Worm (Caenorhabditis elegans): ENCODE measurements around the gene tax-6.
A peak's percentile ranks its signal among the peaks of the same experiment; 100 is the strongest.

The tax-6 gene

DNA sequence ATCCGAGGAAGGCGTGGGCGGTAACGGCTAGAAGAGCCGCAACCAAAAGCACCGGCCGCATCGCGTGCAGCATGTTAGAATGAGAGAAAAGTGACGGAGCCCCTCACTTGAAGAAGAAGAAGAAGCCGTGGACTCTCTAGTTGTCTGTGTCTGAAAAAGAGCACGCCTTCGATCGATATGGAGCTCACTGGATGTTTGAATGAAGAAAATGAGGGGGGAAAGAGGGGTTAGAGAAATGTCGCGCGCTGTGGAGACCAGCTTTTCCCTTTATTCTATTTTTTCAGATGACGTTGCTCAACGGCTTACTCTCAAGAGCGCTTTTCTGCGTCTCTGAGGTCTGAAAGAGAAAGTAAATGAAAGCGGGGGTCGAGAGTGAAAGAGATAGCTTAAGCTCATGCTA is 19.7 kb downstream of the tax-6 start, which contains the start of gene egl-21 (continued):
- TF ChIP-seq nhr-19 (GFP tag; conservative IDR thresholded peaks at IDR 0.05) (peak; percentile 15; the same call in 1 of the 2 replicates), mef-2 (tag; optimal IDR thresholded peaks at IDR 0.05) (peak; percentile 59), irx-1 (tag; optimal IDR thresholded peaks at IDR 0.05) (no peak), sox-4 (tag; optimal IDR thresholded peaks at IDR 0.05) (peak; percentile 23), tbx-2 (tag; optimal IDR thresholded peaks at IDR 0.05) (peak; percentile 63), nhr-84 (tag; optimal IDR thresholded peaks at IDR 0.05) (no peak), dsc-1 (tag; optimal IDR thresholded peaks at IDR 0.05) (peak; percentile 55), pax-3 (tag; optimal IDR thresholded peaks at IDR 0.05) (peak; percentile 60), fkh-8 (tag; optimal IDR thresholded peaks at IDR 0.05) (peak; percentile 95), nhr-85 (tag) (no peak), fos-1 (tag; optimal IDR thresholded peaks at IDR 0.05) (peak; percentile 14), zip-4 (GFP tag; optimal IDR thresholded peaks at IDR 0.05) (peak; percentile 7), C16A3.4 (tag; optimal IDR thresholded peaks at IDR 0.05) (peak; percentile 6), Y116A8C.19 (tag; optimal IDR thresholded peaks at IDR 0.05; ENCODE audit: borderline replicate concordance) (no peak), mdl-1 (tag; optimal IDR thresholded peaks at IDR 0.05) (no peak), ceh-82 (tag; optimal IDR thresholded peaks at IDR 0.05) (peak; percentile 35 to 65 (median 52))

DNA sequence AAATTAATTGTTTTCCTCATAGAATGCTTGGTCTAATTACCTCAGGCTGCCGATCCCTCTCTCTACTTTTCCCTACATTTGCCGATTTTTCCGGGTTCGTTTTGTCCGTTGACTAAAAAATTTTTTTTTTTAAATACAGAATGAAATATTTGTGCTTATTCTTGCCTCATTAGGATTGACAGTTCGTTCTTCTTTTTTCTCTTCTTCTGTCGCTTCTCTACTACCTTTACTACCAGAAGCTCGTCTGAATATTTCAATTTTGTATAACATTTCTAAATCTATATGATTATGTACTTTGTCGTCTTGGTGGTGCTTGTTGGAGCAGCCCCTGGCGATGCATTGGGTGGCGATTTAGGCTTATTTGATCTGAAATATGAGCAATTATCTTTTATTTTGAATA is 26.2 kb downstream of the tax-6 start:
- no peak for TF ChIP-seq isw-1 (GFP tag; IDR thresholded peaks at IDR 0.05)
- no peak for TF ChIP-seq ets-5 (GFP tag; IDR thresholded peaks at IDR 0.05)

DNA sequence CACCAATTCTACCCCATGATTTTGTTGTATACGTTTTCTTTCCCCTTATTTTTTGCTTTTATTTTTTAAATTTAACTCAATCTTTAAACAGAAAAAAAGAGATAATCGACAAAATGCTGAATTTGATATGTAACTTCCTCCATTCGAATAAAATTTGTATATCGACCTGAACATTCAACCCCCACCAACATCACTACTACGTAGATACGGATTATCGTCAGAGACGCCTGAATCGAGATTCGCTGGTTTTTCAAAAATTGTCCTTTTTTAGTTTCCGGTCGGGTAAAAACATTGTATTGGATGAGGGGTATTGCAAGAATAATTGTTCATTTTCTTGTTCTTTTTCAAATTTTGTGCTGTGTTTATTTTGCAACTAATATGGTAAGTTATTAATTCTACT is 28.9 kb downstream of the tax-6 start, which contains the start of gene bgnt-1.1:
TSS of gene bgnt-1.1 (plus strand) at position 301 of the 400 bp plus-strand sequence.
- no peak for TF ChIP-seq snu-23 (GFP tag; optimal IDR thresholded peaks at IDR 0.05)
- no peak for TF ChIP-seq fos-1 (tag; optimal IDR thresholded peaks at IDR 0.05)
- TF ChIP-seq ceh-82 (tag; optimal IDR thresholded peaks at IDR 0.05) = no peak
- no peak for TF ChIP-seq nhr-76 (tag; optimal IDR thresholded peaks at IDR 0.05)
- no peak for TF ChIP-seq ceh-90 (tag; optimal IDR thresholded peaks at IDR 0.05)
- no peak for TF ChIP-seq ama-1 (optimal IDR thresholded peaks at IDR 0.05)
- TF ChIP-seq efl-3 (GFP tag; optimal IDR thresholded peaks at IDR 0.05) = no peak
- no peak for TF ChIP-seq nhr-90 (tag; optimal IDR thresholded peaks at IDR 0.05; ENCODE audit: poor library complexity)
- no peak for TF ChIP-seq nhr-84 (tag; optimal IDR thresholded peaks at IDR 0.05)
- TF ChIP-seq efl-1 (optimal IDR thresholded peaks at IDR 0.05) = no peak
- no peak for TF ChIP-seq efl-1 (GFP tag; optimal IDR thresholded peaks at IDR 0.05 in 1 of 2)
- TF ChIP-seq ets-5 (GFP tag; IDR thresholded peaks at IDR 0.05) = no peak
- TF ChIP-seq C34B4.2 (tag; optimal IDR thresholded peaks at IDR 0.05) = no peak
- TF ChIP-seq nhr-12 (tag; optimal IDR thresholded peaks at IDR 0.05) = no peak
- TF ChIP-seq zip-4 (GFP tag; optimal IDR thresholded peaks at IDR 0.05) = no peak
- TF ChIP-seq sox-4 (tag; optimal IDR thresholded peaks at IDR 0.05) = no peak

DNA sequence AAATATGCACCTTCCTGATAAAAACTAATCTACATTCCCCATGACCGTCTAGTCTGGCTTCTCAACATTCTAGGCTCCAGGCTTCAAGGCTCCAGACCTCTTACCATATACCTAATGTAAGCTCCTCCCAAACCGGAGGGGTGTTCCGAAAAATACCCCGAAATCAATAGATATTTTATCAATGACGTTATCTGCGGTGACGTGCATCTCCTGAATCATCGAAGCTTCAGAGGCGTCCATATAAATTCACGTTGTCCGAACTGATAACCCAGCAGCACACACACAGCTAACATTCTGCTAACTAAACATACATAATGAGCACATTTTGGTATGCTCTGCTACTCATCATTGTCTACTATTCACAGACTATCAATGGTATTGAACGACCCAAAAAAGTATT is 31.9 kb downstream of the tax-6 start, which contains the start of gene ugt-44:
TSS of gene ugt-44 (plus strand) at position 248 of the 400 bp plus-strand sequence.
- TF ChIP-seq ceh-63 (GFP tag; optimal IDR thresholded peaks at IDR 0.05) (no peak), elt-2 (tag; optimal IDR thresholded peaks at IDR 0.05) (peak; percentile 74), zag-1 (tag; optimal IDR thresholded peaks at IDR 0.05) (no peak)

DNA sequence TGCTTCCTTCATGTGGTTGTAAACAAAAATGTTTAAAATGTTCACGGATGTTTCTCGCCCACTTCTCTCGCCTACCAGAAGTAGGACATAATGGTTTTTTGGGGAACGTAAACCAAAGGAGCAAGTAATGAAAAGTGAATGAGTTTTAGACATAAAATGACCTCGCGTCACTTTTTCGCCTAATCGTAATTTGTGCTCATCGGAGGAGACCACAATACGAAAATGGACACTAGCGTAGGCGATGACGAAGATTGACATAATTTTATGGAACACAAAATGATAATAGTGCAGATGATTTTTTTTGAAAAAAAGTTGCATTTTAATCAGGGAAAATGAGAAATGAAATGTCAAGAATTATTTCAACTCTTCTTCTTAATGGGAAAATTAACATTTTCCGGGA is 32.7 kb downstream of the tax-6 start:
- TF ChIP-seq grh-1 (GFP tag; IDR thresholded peaks at IDR 0.05) (no peak), ceh-88 (GFP tag; IDR thresholded peaks at IDR 0.05) (no peak), nhr-76 (tag; optimal IDR thresholded peaks at IDR 0.05) (no peak), pqm-1 (tag; optimal IDR thresholded peaks at IDR 0.05) (no peak), unc-130 (tag; optimal IDR thresholded peaks at IDR 0.05) (no peak), C16A3.4 (tag; optimal IDR thresholded peaks at IDR 0.05) (no peak), ceh-90 (tag; optimal IDR thresholded peaks at IDR 0.05) (no peak), snu-23 (GFP tag; optimal IDR thresholded peaks at IDR 0.05) (no peak), zip-4 (GFP tag; optimal IDR thresholded peaks at IDR 0.05) (no peak), nhr-11 (tag; optimal IDR thresholded peaks at IDR 0.05) (no peak), sptf-1 (tag; optimal IDR thresholded peaks at IDR 0.05) (no peak), mab-9 (GFP tag; IDR thresholded peaks at IDR 0.05) (no peak), lir-3 (tag; optimal IDR thresholded peaks at IDR 0.05; ENCODE audit: poor library complexity) (no peak), ces-1 (GFP tag; optimal IDR thresholded peaks at IDR 0.05) (no peak), mef-2 (tag; optimal IDR thresholded peaks at IDR 0.05) (no peak), lin-39 (tag; optimal IDR thresholded peaks at IDR 0.05) (no peak), nhr-71 (tag; optimal IDR thresholded peaks at IDR 0.05) (no peak), skn-1 (tag; optimal IDR thresholded peaks at IDR 0.05) (no peak), elt-3 (tag; optimal IDR thresholded peaks at IDR 0.05) (no peak), hlh-17 (GFP tag; optimal IDR thresholded peaks at IDR 0.05; ENCODE audit: borderline replicate concordance) (no peak)

Data from whole organism, L1 larva.